Worm (Caenorhabditis elegans) whole organism, early embryonic: ENCODE measurements around the gene egl-26.
"Not testable (repeated sequence)": the region's sequence is repeated elsewhere in the genome, so short reads cannot be mapped to it uniquely, and the experiment has no call there.

Experiments used
- B0310.2 ChIP-seq: sonication (generic microtip); optimal IDR thresholded peaks from 2 replicates; lab custom pipeline; 2016; ENCODE audit warnings: mild to moderate bottlenecking, missing genetic modification characterization, missing compliant biosample characterization
- F13C5.2 ChIP-seq: sonication (generic microtip); optimal IDR thresholded peaks from 2 replicates; lab custom pipeline; 2017; ENCODE audit warnings: mild to moderate bottlenecking, missing genetic modification characterization, inconsistent platforms, missing compliant biosample characterization
- ama-1 ChIP-seq: fragments of 150-350 bp; optimal IDR thresholded peaks from 2 replicates; lab custom pipeline; 2014
- ets-7 ChIP-seq: sonication (generic microtip); optimal IDR thresholded peaks from 2 replicates; lab custom pipeline; 2016; ENCODE audit warnings: missing genotype, missing genetic modification characterization, missing compliant biosample characterization
- flt-1 ChIP-seq: fragments of 200-800 bp; sonication (Bioruptor generic); IDR thresholded peaks from 2 replicates; pipeline ENCODE4 v1.3.6; 2022; ENCODE audit warnings: missing genetic modification characterization, missing compliant biosample characterization
- hmbx-1 ChIP-seq: sonication (generic microtip); optimal IDR thresholded peaks from 2 replicates; lab custom pipeline; 2016; ENCODE audit warnings: mild to moderate bottlenecking, missing genetic modification characterization, missing compliant biosample characterization
- hnd-1 ChIP-seq: sonication (generic microtip); optimal IDR thresholded peaks from 2 replicates; lab custom pipeline; 2016; ENCODE audit warnings: missing genetic modification characterization, missing compliant biosample characterization
- sea-1 ChIP-seq: fragments of 200-800 bp; sonication (Bioruptor generic); conservative IDR thresholded peaks from 2 replicates; pipeline ENCODE4 v1.3.6; 2022; ENCODE audit warnings: missing genetic modification characterization, missing compliant biosample characterization
- tbx-37 ChIP-seq: fragments of 200-800 bp; sonication (Bioruptor generic); conservative IDR thresholded peaks from 2 replicates; pipeline ENCODE4 v1.3.6; 2022; ENCODE audit warnings: missing genetic modification reagents, missing genetic modification characterization, missing compliant biosample characterization

DNA sequence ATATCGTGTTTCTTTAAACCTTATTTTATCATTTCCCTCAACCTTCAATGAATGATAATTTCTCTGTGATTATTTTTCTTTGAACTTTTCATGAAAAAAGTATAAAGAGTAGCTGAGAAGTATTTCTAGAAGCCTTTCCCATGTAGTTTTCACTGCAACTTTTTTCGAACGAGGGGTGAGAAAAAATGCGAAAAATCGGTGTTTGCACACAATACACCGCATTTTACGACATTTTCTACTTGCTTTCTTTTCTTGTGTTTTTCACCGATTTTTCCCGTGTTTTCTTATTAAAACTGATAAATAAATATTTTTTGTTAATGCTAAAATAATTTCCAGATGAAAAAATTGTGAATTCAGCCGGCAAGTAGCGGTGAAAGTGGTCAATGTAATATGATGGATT lies 29.4 kb downstream of the egl-26 start, which contains the start of gene C50D2.10:
- TF ChIP-seq B0310.2 (tag; lab: Kevin White, UChicago); hmbx-1; ets-7 (tag; lab: Kevin White, UChicago); ama-1 (lab: Kevin White, UChicago); tbx-37; hnd-1; flt-1 (GFP tag; lab: Robert Waterston, UW); F13C5.2 (tag; lab: Kevin White, UChicago); sea-1: not testable (repeated sequence)
